Worm (Caenorhabditis elegans) whole organism, L4 larva: ENCODE data around the gene nhr-288.

Source experiments
- D1046.2 ChIP-seq: fragments of 200-800 bp; sonication (Bioruptor generic); IDR thresholded peaks from 2 replicates; pipeline ENCODE4 v1.3.6; 2022; ENCODE audit warnings: missing genetic modification characterization, missing compliant biosample characterization
- aha-1 ChIP-seq: fragments of 150-350 bp; peaks from one replicate; lab custom pipeline; 2014; ENCODE audit warnings: missing biosample characterization, missing genetic modification characterization
- ceh-28 ChIP-seq: fragments of 150-350 bp; optimal IDR thresholded peaks from 2 replicates; lab custom pipeline; 2014; ENCODE audit warnings: missing biosample characterization, missing genetic modification reagents, missing genetic modification characterization
- ceh-62 ChIP-seq: sonication (generic microtip); optimal IDR thresholded peaks from 2 replicates; lab custom pipeline; 2017; ENCODE audit warnings: missing biosample characterization, missing genetic modification characterization
- ces-1 ChIP-seq: fragments of 150-350 bp; sonication (generic microtip); optimal IDR thresholded peaks from 4 replicates; lab custom pipeline; 2014; ENCODE audit warnings: missing biosample characterization, missing genetic modification reagents, missing genetic modification characterization
- ctbp-1 ChIP-seq: fragments of 200-800 bp; sonication (Bioruptor generic); IDR thresholded peaks from 2 replicates; pipeline ENCODE4 v1.3.6; 2022; ENCODE audit warnings: missing genetic modification reagents, missing genetic modification characterization, missing compliant biosample characterization
- dmd-9 ChIP-seq: fragments of 200-800 bp; sonication (Bioruptor generic); IDR thresholded peaks from 2 replicates; pipeline ENCODE4 v1.3.6; 2022; ENCODE audit warnings: missing genetic modification reagents, missing genetic modification characterization, missing compliant biosample characterization
- lin-13 ChIP-seq: fragments of 150-350 bp; optimal IDR thresholded peaks from 2 replicates; lab custom pipeline; 2014; ENCODE audit warnings: missing biosample characterization, missing genetic modification reagents, missing genetic modification characterization
- lin-38 ChIP-seq: fragments of 200-800 bp; sonication (Bioruptor generic); IDR thresholded peaks from 2 replicates; pipeline ENCODE4 v1.3.6; 2022; ENCODE audit warnings: missing genetic modification reagents, missing genetic modification characterization, missing compliant biosample characterization
- vab-7 ChIP-seq: fragments of 200-800 bp; sonication (Bioruptor generic); IDR thresholded peaks from 2 replicates; pipeline ENCODE4 v1.3.6; 2022; ENCODE audit warnings: missing genetic modification reagents, missing genetic modification characterization, missing compliant biosample characterization
- zag-1 ChIP-seq: fragments of 150-350 bp; optimal IDR thresholded peaks from 2 replicates; lab custom pipeline; 2014; ENCODE audit warnings: missing biosample characterization, missing genetic modification characterization
- ztf-7 ChIP-seq: fragments of 150-350 bp; optimal IDR thresholded peaks from 2 replicates; lab custom pipeline; 2014; ENCODE audit warnings: missing biosample characterization, missing genetic modification characterization

The nhr-288 gene

DNA sequence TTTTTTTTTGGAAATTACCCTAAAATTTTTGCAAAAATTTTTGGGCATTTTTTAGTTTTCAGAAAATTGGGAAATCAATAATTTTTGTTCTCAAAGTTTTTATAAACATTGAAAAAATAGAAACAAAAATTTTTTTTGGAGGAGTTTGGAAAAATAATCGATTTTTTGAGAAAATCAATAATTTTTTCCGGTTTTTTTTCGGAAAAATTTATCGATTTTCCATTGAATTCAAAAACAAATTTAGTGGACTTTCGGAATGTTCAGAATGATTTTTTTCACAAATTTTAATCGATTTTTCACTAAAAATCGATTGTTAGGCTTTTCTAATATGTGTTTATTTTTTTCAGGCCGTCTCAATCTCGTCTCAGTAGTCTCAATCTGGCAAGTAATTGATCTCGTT, 44.8 kb downstream of the nhr-288 start:
- TF ChIP-seq ceh-28 (tag; lab: Kevin White, UChicago) (peak; percentile 69), ztf-7 (tag; lab: Kevin White, UChicago) (no peak)

- TF ChIP-seq vab-7 (no peak), ces-1 (GFP tag; lab: Kevin White, UChicago) (no peak), lin-13 (no peak), ctbp-1 (no peak), dmd-9 (GFP tag; lab: Robert Waterston, UW) (no peak), ceh-62 (tag; lab: Kevin White, UChicago) (no peak), zag-1 (tag; lab: Kevin White, UChicago) (no peak), D1046.2 (no peak), lin-38 (GFP tag; lab: Robert Waterston, UW) (no peak), aha-1 (no peak)
- TF ChIP-seq, all 104 proteins: peak for 0
These were observed 51.4 kb downstream of the nhr-288 start, which contains the start of gene B0462.4 for ce11 chrV:18331086-18331485. B0462.4 (minus strand) TSS chrV:18331186.
